Fruit fly (Drosophila melanogaster): ENCODE measurements around the gene CG3634.

DNA sequence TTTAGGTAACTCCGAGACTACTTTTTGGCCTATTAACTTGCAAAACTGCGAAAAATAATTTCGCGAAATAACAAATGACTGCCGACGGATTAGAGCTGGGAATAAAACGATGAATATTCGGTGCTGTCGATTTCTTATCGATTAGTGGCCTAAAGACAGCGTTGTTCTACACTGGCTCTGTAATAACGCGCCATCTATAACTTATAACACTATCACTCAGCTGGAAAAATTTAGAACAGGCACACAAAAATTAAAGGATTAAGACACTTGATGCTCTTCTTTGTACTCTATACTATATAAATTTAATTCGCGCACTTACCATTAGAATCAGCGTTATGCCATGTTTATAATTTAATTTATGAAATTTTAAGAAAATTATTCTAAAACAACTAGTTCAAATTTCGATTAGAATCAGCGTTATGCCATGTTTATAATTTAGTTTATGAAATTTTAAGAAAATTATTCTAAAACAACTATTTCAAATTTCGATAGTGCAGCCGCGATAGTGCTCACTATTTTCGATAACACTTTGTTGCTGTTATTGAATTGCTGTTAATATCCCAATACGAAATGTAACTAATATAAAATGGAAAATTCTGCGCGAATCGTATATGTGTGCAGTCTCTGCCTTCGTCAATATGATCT is 32.5 kb upstream of the CG3634 start, which contains the start of the genes CSN3 and CG11456:
- TF ChIP-seq Myc (optimal IDR thresholded peaks at IDR 0.05) (no peak), ttk (optimal IDR thresholded peaks at IDR 0.05) (no peak), psq (optimal IDR thresholded peaks at IDR 0.05) (no peak), insv (optimal IDR thresholded peaks at IDR 0.05) (no peak)

Measured in Kc167 (cell line).